Worm (Caenorhabditis elegans) whole organism, L4/young adult: Measurements from ENCODE around the gene Y60A9A.1.

ENCODE experiments used
- W03F9.2 ChIP-seq: fragments of 150-350 bp; optimal IDR thresholded peaks from 2 replicates; lab custom pipeline; 2014; ENCODE audit warnings: missing biosample characterization, missing genetic modification characterization
- him-1 ChIP-seq: sonication (generic microtip); optimal IDR thresholded peaks from 2 replicates; lab custom pipeline; 2016; ENCODE audit warnings: missing genotype, missing genetic modification reagents, missing genetic modification characterization, missing compliant biosample characterization

DNA sequence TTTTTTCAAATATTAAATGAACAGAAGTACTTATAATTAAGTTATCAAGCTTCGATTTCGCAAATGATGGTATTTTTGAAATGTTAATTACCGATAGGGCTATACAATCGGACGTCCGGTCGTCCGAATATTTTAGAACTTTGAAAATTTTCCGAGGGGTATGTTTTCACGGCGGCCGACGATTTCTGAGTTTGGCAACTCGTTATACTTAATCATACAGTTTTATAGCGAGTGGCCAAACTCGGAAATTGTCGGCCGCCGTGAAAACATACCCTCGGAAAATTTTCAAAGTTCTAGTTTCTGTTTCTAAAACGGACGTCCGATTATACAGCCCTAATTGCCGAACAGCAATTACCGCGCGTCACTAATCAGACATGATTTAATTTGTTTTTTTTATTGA, 47.1 kb upstream of the Y60A9A.1 start:
- no peak for TF ChIP-seq him-1 (tag; lab: Kevin White, UChicago)
- no peak for TF ChIP-seq W03F9.2 (tag; lab: Kevin White, UChicago)
